Fruit fly (Drosophila melanogaster): ENCODE measurements around the gene CG4511.

CG4511 gene

DNA sequence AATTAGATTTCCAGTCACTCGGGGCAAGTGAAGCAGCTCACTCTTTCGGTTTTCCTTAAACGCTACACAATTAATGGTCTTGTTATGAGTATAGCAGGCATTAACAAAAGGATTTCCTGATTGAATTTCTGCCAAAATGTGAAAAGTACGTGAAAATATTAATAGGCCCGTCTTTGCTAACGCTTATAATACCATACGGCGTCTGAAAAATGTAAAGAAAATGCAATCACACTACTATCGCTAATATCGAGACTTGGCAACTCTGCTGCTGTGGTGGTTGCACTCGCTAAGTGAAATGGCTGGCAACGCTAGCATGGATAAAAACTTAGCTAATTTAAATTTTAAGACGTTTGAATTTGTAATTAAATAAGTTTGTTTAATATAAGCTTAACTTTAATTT lies 39.0 kb downstream of the CG4511 start, which contains the start of gene CG6621 (continued):
- TF ChIP-seq CoRest (tag; optimal IDR thresholded peaks at IDR 0.05) (peak; percentile 58), CG4424 (GFP tag; optimal IDR thresholded peaks at IDR 0.05) (no peak), ap (GFP tag; IDR thresholded peaks at IDR 0.05) (no peak), dm (GFP tag; optimal IDR thresholded peaks at IDR 0.05) (peak; percentile 11), nau (GFP tag; optimal IDR thresholded peaks at IDR 0.05) (no peak), CG10979 (tag; optimal IDR thresholded peaks at IDR 0.05) (no peak), CG18619 (GFP tag; optimal IDR thresholded peaks at IDR 0.05) (no peak), oc (tag; optimal IDR thresholded peaks at IDR 0.05) (no peak), CG13775 (GFP tag; optimal IDR thresholded peaks at IDR 0.05) (no peak), sens (GFP tag) (peak; percentile 89), ato (GFP tag; IDR thresholded peaks at IDR 0.05; ENCODE audit: partially characterized antibody) (0 out of 2 replicates have a peak, but pooled peaks have one; percentile 24), CG12236 (GFP tag; optimal IDR thresholded peaks at IDR 0.05) (no peak), CG9817 (tag; optimal IDR thresholded peaks at IDR 0.05) (peak; percentile 31), Hr51 (GFP tag; optimal IDR thresholded peaks at IDR 0.05) (peak in 1 of 2 experiments; percentile 3), PHDP (tag; optimal IDR thresholded peaks at IDR 0.05) (no peak), gt (GFP tag; IDR thresholded peaks at IDR 0.05) (no peak), jumu (GFP tag; optimal IDR thresholded peaks at IDR 0.05) (no peak), ash1 (GFP tag; optimal IDR thresholded peaks at IDR 0.05) (no peak), ewg (GFP tag; optimal IDR thresholded peaks at IDR 0.05) (no peak), CG2116 (GFP tag; optimal IDR thresholded peaks at IDR 0.05) (peak; percentile 52), CG7963 (GFP tag; IDR thresholded peaks at IDR 0.05; ENCODE audit: partially characterized antibody) (0 out of 3 replicates have a peak, but pooled peaks have one; percentile 43), Lhr (GFP tag; optimal IDR thresholded peaks at IDR 0.05) (peak; percentile 96), Hmr (GFP tag; optimal IDR thresholded peaks at IDR 0.05) (peak; percentile 69), cwo (GFP tag; optimal IDR thresholded peaks at IDR 0.05) (no peak), Awh (GFP tag; IDR thresholded peaks at IDR 0.05) (no peak), CG6854 (GFP tag; optimal IDR thresholded peaks at IDR 0.05) (no peak), CG3847 (GFP tag; IDR thresholded peaks at IDR 0.05) (peak; percentile 86), CG9797 (GFP tag; optimal IDR thresholded peaks at IDR 0.05) (peak; percentile 93), eyg (GFP tag; optimal IDR thresholded peaks at IDR 0.05) (no peak), H2.0 (GFP tag; IDR thresholded peaks at IDR 0.05) (no peak), Dfd (GFP tag; optimal IDR thresholded peaks at IDR 0.05) (no peak), hkb (optimal IDR thresholded peaks at IDR 0.05) (peak; percentile 28), hkb (GFP tag; IDR thresholded peaks at IDR 0.05) (no peak), CG6791 (GFP tag; IDR thresholded peaks at IDR 0.05; ENCODE audit: partially characterized antibody) (peak; percentile 67; the same call in 2 of the 3 replicates), inv (GFP tag; IDR thresholded peaks at IDR 0.05; ENCODE audit: partially characterized antibody) (peak; percentile 51; the same call in 1 of the 2 replicates), pfk (GFP tag; optimal IDR thresholded peaks at IDR 0.05) (no peak), Dad (GFP tag; optimal IDR thresholded peaks at IDR 0.05) (no peak), Aef1 (GFP tag; IDR thresholded peaks at IDR 0.05) (no peak), sim (GFP tag; IDR thresholded peaks at IDR 0.05) (no peak), zf30C (GFP tag; optimal IDR thresholded peaks at IDR 0.05) (no peak), MTF-1 (GFP tag; optimal IDR thresholded peaks at IDR 0.05; ENCODE audit: borderline replicate concordance) (no peak), row (GFP tag; IDR thresholded peaks at IDR 0.05) (peak; percentile 56), Bdp1 (GFP tag; optimal IDR thresholded peaks at IDR 0.05) (peak; percentile 44), CG13624 (GFP tag; optimal IDR thresholded peaks at IDR 0.05) (no peak), Doc3 (GFP tag; IDR thresholded peaks at IDR 0.05; ENCODE audit: partially characterized antibody) (no peak), so (GFP tag; IDR thresholded peaks at IDR 0.05) (no peak), Sry-β (GFP tag; optimal IDR thresholded peaks at IDR 0.05) (no peak), Lim3 (GFP tag; IDR thresholded peaks at IDR 0.05) (no peak), psq (GFP tag; optimal IDR thresholded peaks at IDR 0.05) (no peak), CG14860 (GFP tag; IDR thresholded peaks at IDR 0.05; ENCODE audit: partially characterized antibody) (no peak)

Measured in whole organism, embryonic.